Worm (Caenorhabditis elegans) whole organism, L2 larva: ENCODE measurements around the gene T20F7.3.

Experiments used
- ama-1 ChIP-seq: fragments of 150-350 bp; optimal IDR thresholded peaks from 2 replicates; lab custom pipeline; 2018; ENCODE audit warnings: inconsistent platforms
- fos-1 ChIP-seq: fragments of 150-350 bp; optimal IDR thresholded peaks from 2 replicates; lab custom pipeline; 2014; ENCODE audit warnings: missing biosample characterization, missing genetic modification characterization
- lin-13 ChIP-seq: fragments of 150-350 bp; optimal IDR thresholded peaks from 2 replicates; lab custom pipeline; 2014; ENCODE audit warnings: missing biosample characterization, missing genetic modification reagents, missing genetic modification characterization
- lin-39 ChIP-seq: fragments of 150-350 bp; optimal IDR thresholded peaks from 2 replicates; lab custom pipeline; 2014; ENCODE audit warnings: missing biosample characterization, missing genetic modification reagents, missing genetic modification characterization
- mbf-1 ChIP-seq: sonication (generic microtip); optimal IDR thresholded peaks from 2 replicates; lab custom pipeline; 2017; ENCODE audit warnings: missing biosample characterization, missing genetic modification characterization
- nhr-12 ChIP-seq: fragments of 150-350 bp; optimal IDR thresholded peaks from 2 replicates; lab custom pipeline; 2014; ENCODE audit warnings: missing biosample characterization, missing genetic modification characterization
- unc-39 ChIP-seq: fragments of 150-350 bp; optimal IDR thresholded peaks from 2 replicates; lab custom pipeline; 2014; ENCODE audit warnings: missing biosample characterization, missing genetic modification characterization
- unc-62 ChIP-seq: fragments of 150-350 bp; optimal IDR thresholded peaks from 2 replicates; lab custom pipeline; 2014; ENCODE audit warnings: missing biosample characterization, missing genetic modification reagents, missing genetic modification characterization

- TF ChIP-seq ama-1 (lab: Kevin White, UChicago) (no peak), lin-39 (tag; lab: Kevin White, UChicago) (no peak), nhr-12 (tag; lab: Kevin White, UChicago) (no peak), fos-1 (tag; lab: Kevin White, UChicago) (no peak), unc-39 (tag; lab: Kevin White, UChicago) (no peak), lin-13 (GFP tag; lab: Kevin White, UChicago) (no peak), mbf-1 (no peak), unc-62 (GFP tag; lab: Kevin White, UChicago) (no peak)
Measured at ce11 chrX:16811974-16812373, 48.2 kb upstream of the T20F7.3 start.
